Fruit fly (Drosophila melanogaster) whole organism, embryonic: ENCODE measurements around the gene Trf.

Experiments used
- Bdp1 ChIP-seq: fragments of 200-800 bp; sonication (Bioruptor generic); optimal IDR thresholded peaks from 3 replicates; lab custom pipeline; 2016; ENCODE audit warnings: missing biosample characterization, missing genetic modification characterization
- Bteb2 ChIP-seq: fragments of 200-800 bp; sonication (Bioruptor generic); optimal IDR thresholded peaks from 2 replicates; lab custom pipeline; 2016; ENCODE audit warnings: missing biosample characterization, missing genetic modification characterization
- CG10462 ChIP-seq: fragments of 200-800 bp; sonication (Bioruptor generic); optimal IDR thresholded peaks from 2 replicates; lab custom pipeline; 2016; ENCODE audit warnings: missing biosample characterization, missing genetic modification characterization
- CG10543 ChIP-seq: fragments of 200-800 bp; sonication (Bioruptor generic); optimal IDR thresholded peaks from 3 replicates; lab custom pipeline; 2017; ENCODE audit warnings: missing biosample characterization, mild to moderate bottlenecking, missing genetic modification characterization, moderate library complexity
- CG11695 ChIP-seq: fragments of 200-800 bp; sonication (Bioruptor generic); IDR thresholded peaks from 3 replicates; pipeline ENCODE4 v1.3.6; 2022; ENCODE audit warnings: missing biosample characterization, missing genetic modification characterization
- CG12299 ChIP-seq: fragments of 200-800 bp; sonication (Bioruptor generic); optimal IDR thresholded peaks from 2 replicates; lab custom pipeline; 2018; ENCODE audit warnings: missing biosample characterization, mild to moderate bottlenecking, missing genetic modification characterization
- CG1233 ChIP-seq: fragments of 200-800 bp; sonication (Bioruptor generic); optimal IDR thresholded peaks from 4 replicates; lab custom pipeline; 2018; ENCODE audit warnings: missing biosample characterization, mild to moderate bottlenecking, missing genetic modification characterization
- CG13624 ChIP-seq: fragments of 200-800 bp; sonication (Bioruptor generic); optimal IDR thresholded peaks from 2 replicates; lab custom pipeline; 2016; ENCODE audit warnings: missing biosample characterization, missing genetic modification characterization
- CG14050 ChIP-seq: fragments of 200-800 bp; sonication (Bioruptor generic); IDR thresholded peaks from 3 replicates; pipeline ENCODE4 v1.3.6; 2022; ENCODE audit warnings: missing biosample characterization, missing genetic modification characterization
- CG1647 ChIP-seq: fragments of 200-800 bp; sonication (Bioruptor generic); optimal IDR thresholded peaks from 3 replicates; lab custom pipeline; 2016; ENCODE audit warnings: missing biosample characterization, missing genetic modification characterization
- CG17328 ChIP-seq: fragments of 200-800 bp; sonication (Bioruptor generic); IDR thresholded peaks from 2 replicates; pipeline ENCODE4 v1.3.6; 2022; ENCODE audit warnings: missing biosample characterization, missing genetic modification characterization
- CG17361 ChIP-seq: fragments of 200-800 bp; sonication (Bioruptor generic); IDR thresholded peaks from 3 replicates; pipeline ENCODE4 v1.3.6; 2022; ENCODE audit warnings: missing biosample characterization, missing genetic modification characterization
- CG17829 ChIP-seq: fragments of 200-800 bp; optimal IDR thresholded peaks from 2 replicates; lab custom pipeline; 2019; ENCODE audit warnings: missing biosample characterization, mild to moderate bottlenecking, missing genetic modification characterization, moderate library complexity
- CG2120 ChIP-seq: fragments of 200-800 bp; sonication (Bioruptor generic); optimal IDR thresholded peaks from 3 replicates; lab custom pipeline; 2016; ENCODE audit warnings: missing biosample characterization, missing genetic modification characterization
- CG3163 ChIP-seq: fragments of 200-800 bp; sonication (Bioruptor generic); optimal IDR thresholded peaks from 3 replicates; lab custom pipeline; 2016; ENCODE audit warnings: missing biosample characterization, missing genetic modification characterization
- CG3407 ChIP-seq: fragments of 200-800 bp; sonication (Bioruptor generic); optimal IDR thresholded peaks from 2 replicates; lab custom pipeline; 2018; ENCODE audit warnings: missing biosample characterization, mild to moderate bottlenecking, missing genetic modification characterization
- CG4282 ChIP-seq: fragments of 200-800 bp; sonication (Bioruptor generic); optimal IDR thresholded peaks from 2 replicates; lab custom pipeline; 2016; ENCODE audit warnings: missing biosample characterization, missing genetic modification characterization
- CG7357 ChIP-seq: fragments of 200-800 bp; sonication (Bioruptor generic); IDR thresholded peaks from 3 replicates; pipeline ENCODE4 v1.3.6; 2022; ENCODE audit warnings: missing biosample characterization, missing genetic modification characterization
- CG7786 ChIP-seq: fragments of 200-800 bp; sonication (Bioruptor generic); optimal IDR thresholded peaks from 2 replicates; lab custom pipeline; 2016; ENCODE audit warnings: missing biosample characterization, missing genetic modification characterization
- CG7839 ChIP-seq: fragments of 200-800 bp; sonication (Bioruptor generic); optimal IDR thresholded peaks from 3 replicates; lab custom pipeline; 2018; ENCODE audit warnings: missing biosample characterization, mild to moderate bottlenecking, missing genetic modification characterization, moderate library complexity
- CG8281 ChIP-seq: fragments of 200-800 bp; sonication (Bioruptor generic); optimal IDR thresholded peaks from 2 replicates; lab custom pipeline; 2018; ENCODE audit warnings: missing biosample characterization, mild to moderate bottlenecking, missing genetic modification characterization, moderate library complexity
- CkIIα-i1 ChIP-seq: fragments of 200-800 bp; sonication (Bioruptor generic); IDR thresholded peaks from 2 replicates; pipeline ENCODE4 v1.3.6; 2022; ENCODE audit warnings: missing biosample characterization, missing genetic modification characterization
- CoRest ChIP-seq: fragments of 200-800 bp; sonication (Bioruptor generic); optimal IDR thresholded peaks from 3 replicates; lab custom pipeline; 2018; ENCODE audit warnings: missing biosample characterization, mild to moderate bottlenecking, missing genetic modification characterization, moderate library complexity
- Dbx ChIP-seq: fragments of 200-800 bp; sonication (Bioruptor generic); IDR thresholded peaks from 3 replicates; pipeline ENCODE4 v1.3.6; 2022; ENCODE audit warnings: missing biosample characterization, missing genetic modification characterization
- Dip3 ChIP-seq: fragments of 200-800 bp; sonication (Bioruptor generic); optimal IDR thresholded peaks from 3 replicates; lab custom pipeline; 2016; ENCODE audit warnings: missing biosample characterization, missing genetic modification characterization
- E2f2 ChIP-seq: fragments of 200-800 bp; sonication (Bioruptor generic); IDR thresholded peaks from 2 replicates; pipeline ENCODE4 v1.3.6; 2022; ENCODE audit warnings: missing biosample characterization, missing genetic modification characterization
- Hand ChIP-seq: fragments of 200-800 bp; sonication (Bioruptor generic); optimal IDR thresholded peaks from 2 replicates; lab custom pipeline; 2017; ENCODE audit warnings: mild to moderate bottlenecking, missing biosample characterization, missing genetic modification reagents, missing genetic modification characterization
- Max ChIP-seq: fragments of 200-800 bp; sonication (Bioruptor generic); optimal IDR thresholded peaks from 2 replicates; lab custom pipeline; 2016; ENCODE audit warnings: missing biosample characterization, mild to moderate bottlenecking, missing genetic modification characterization
- Med ChIP-seq: fragments of 200-800 bp; sonication (Bioruptor generic); peaks from one replicate; lab custom pipeline; 2016; ENCODE audit warnings: missing biosample characterization, missing genetic modification characterization, mild to moderate bottlenecking, inconsistent platforms, moderate library complexity
- PHDP ChIP-seq: fragments of 200-800 bp; sonication (Bioruptor generic); optimal IDR thresholded peaks from 3 replicates; lab custom pipeline; 2018; ENCODE audit warnings: missing biosample characterization, mild to moderate bottlenecking, missing genetic modification characterization, moderate library complexity
- Ravus ChIP-seq: fragments of 200-800 bp; sonication (Bioruptor generic); IDR thresholded peaks from 2 replicates; pipeline ENCODE4 v1.3.6; 2022; ENCODE audit warnings: missing biosample characterization, missing genetic modification characterization
- Sox100B ChIP-seq: fragments of 200-800 bp; sonication (Bioruptor generic); optimal IDR thresholded peaks from 3 replicates; lab custom pipeline; 2018; ENCODE audit warnings: missing biosample characterization, mild to moderate bottlenecking, missing genetic modification characterization
- Spps ChIP-seq: fragments of 200-800 bp; sonication (Bioruptor generic); optimal IDR thresholded peaks from 2 replicates; lab custom pipeline; 2018; ENCODE audit warnings: missing biosample characterization, mild to moderate bottlenecking, missing genetic modification characterization
- Stat92E ChIP-seq, 3 experiments: fragments of >200 bp in 2 of 3; fragments of 200-800 bp in 1 of 3; sonication (Bioruptor generic) in 1 of 3; optimal IDR thresholded peaks; 2 replicates each; lab custom pipeline; 2017 to 2019; ENCODE audit warnings: missing biosample characterization in 3 of 3, missing genetic modification characterization in 3 of 3, mild to moderate bottlenecking in 1 of 3, moderate library complexity in 1 of 3
- Trl ChIP-seq, 3 experiments: fragments of >200 bp in 2 of 3; fragments of 200-800 bp in 1 of 3; sonication (Bioruptor generic) in 1 of 3; optimal IDR thresholded peaks; 2 replicates in 1 of 3; 3 replicates in 2 of 3; lab custom pipeline; 2016 to 2017; ENCODE audit warnings: missing biosample characterization in 1 of 3, missing genetic modification characterization in 1 of 3
- al ChIP-seq: fragments of 200-800 bp; sonication (Bioruptor generic); IDR thresholded peaks from 2 replicates; pipeline ENCODE4 v1.3.6; 2022; ENCODE audit warnings: missing biosample characterization, missing genetic modification characterization
- bcd ChIP-seq: fragments of 200-800 bp; sonication (Bioruptor generic); optimal IDR thresholded peaks from 2 replicates; lab custom pipeline; 2017; ENCODE audit warnings: missing biosample characterization, mild to moderate bottlenecking, missing genetic modification characterization
- bsh ChIP-seq, 2 experiments: fragments of 200-800 bp; sonication (Bioruptor generic); optimal IDR thresholded peaks; 2 replicates each; lab custom pipeline; 2017 to 2018; ENCODE audit warnings: mild to moderate bottlenecking in 2 of 2, missing biosample characterization in 2 of 2, missing genetic modification characterization in 2 of 2, moderate library complexity in 1 of 2
- crol ChIP-seq: fragments of 200-800 bp; sonication (Bioruptor generic); IDR thresholded peaks from 2 replicates; pipeline ENCODE4 v1.3.6; 2022; ENCODE audit warnings: missing biosample characterization, missing genetic modification characterization
- da ChIP-seq: fragments of 200-800 bp; sonication (Bioruptor generic); optimal IDR thresholded peaks from 2 replicates; lab custom pipeline; 2016; ENCODE audit warnings: missing biosample characterization, missing genetic modification characterization
- disco-r ChIP-seq: fragments of 200-800 bp; sonication (Bioruptor generic); optimal IDR thresholded peaks from 2 replicates; lab custom pipeline; 2016; ENCODE audit warnings: missing biosample characterization, missing genetic modification characterization
- dmrt99B ChIP-seq: fragments of 200-800 bp; sonication (Bioruptor generic); optimal IDR thresholded peaks from 2 replicates; lab custom pipeline; 2018; ENCODE audit warnings: missing biosample characterization, mild to moderate bottlenecking, missing genetic modification characterization, moderate library complexity
- dysf ChIP-seq: fragments of 200-800 bp; sonication (Bioruptor generic); IDR thresholded peaks from 3 replicates; pipeline ENCODE4 v1.3.6; 2022; ENCODE audit warnings: missing biosample characterization, missing genetic modification characterization
- eyg ChIP-seq: fragments of 200-800 bp; sonication (Bioruptor generic); optimal IDR thresholded peaks from 3 replicates; lab custom pipeline; 2016; ENCODE audit warnings: missing biosample characterization, missing genetic modification characterization
- gfzf ChIP-seq: fragments of 200-800 bp; sonication (Bioruptor generic); optimal IDR thresholded peaks from 2 replicates; lab custom pipeline; 2016; ENCODE audit warnings: missing biosample characterization, mild to moderate bottlenecking, missing genetic modification characterization, moderate library complexity
- mam ChIP-seq: fragments of 200-800 bp; sonication (Bioruptor generic); optimal IDR thresholded peaks from 3 replicates; lab custom pipeline; 2016; ENCODE audit warnings: missing biosample characterization, missing genetic modification characterization
- pita ChIP-seq: fragments of 200-800 bp; sonication (Bioruptor generic); optimal IDR thresholded peaks from 2 replicates; lab custom pipeline; 2017; ENCODE audit warnings: missing biosample characterization, mild to moderate bottlenecking, missing genetic modification characterization
- sc ChIP-seq, 3 experiments: fragments of >200 bp in 2 of 3; fragments of 200-800 bp in 1 of 3; sonication (Bioruptor generic) in 1 of 3; optimal IDR thresholded peaks; 2 replicates in 2 of 3; 3 replicates in 1 of 3; lab custom pipeline; 2017; ENCODE audit warnings: mild to moderate bottlenecking in 1 of 3, missing biosample characterization in 1 of 3, missing genetic modification characterization in 1 of 3, missing genetic modification reagents in 1 of 3
- sens ChIP-seq: fragments of 200-800 bp; sonication (Bioruptor generic); peaks from one replicate; lab custom pipeline; 2016; ENCODE audit warnings: missing biosample characterization, missing genetic modification characterization
- zen ChIP-seq: fragments of 200-800 bp; sonication (Bioruptor generic); optimal IDR thresholded peaks from 3 replicates; lab custom pipeline; 2018; ENCODE audit warnings: missing biosample characterization, mild to moderate bottlenecking, missing genetic modification characterization, moderate library complexity

The Trf gene

dm6 chr2L:8034734-8035133, 38.0 kb upstream of the Trf start (continued):
- TF ChIP-seq CG10543 (no peak), CG7786 (GFP tag; lab: Kevin White, UChicago) (no peak), Max (GFP tag; lab: Kevin White, UChicago) (peak; percentile 24), Sox100B (GFP tag; lab: Kevin White, UChicago) (peak; percentile 47), Spps (tag; lab: Kevin White, UChicago) (no peak), CkIIα-i1 (no peak), CG13624 (GFP tag; lab: Kevin White, UChicago) (peak; percentile 37), PHDP (peak; percentile 72), sens (GFP tag; lab: Kevin White, UChicago) (peak; percentile 92), sc (optimal IDR thresholded peaks at IDR 0.05; lab: Kevin White, UChicago) (no peak), sc (GFP tag; optimal IDR thresholded peaks at IDR 0.05; lab: Kevin White, UChicago) (peak; percentile 9), CG1647 (peak; percentile 28), Med (GFP tag; lab: Kevin White, UChicago) (peak; percentile 89), Dbx (peak; percentile 46; the same call in 1 of the 3 replicates), bcd (GFP tag; lab: Kevin White, UChicago) (peak; percentile 32), Trl (optimal IDR thresholded peaks at IDR 0.05; lab: Kevin White, UChicago) (no peak), Trl (GFP tag; optimal IDR thresholded peaks at IDR 0.05; lab: Kevin White, UChicago) (peak; percentile 49), CG14050 (GFP tag; lab: Robert Waterston, UW) (peak; percentile 50; the same call in 1 of the 3 replicates), disco-r (GFP tag; lab: Kevin White, UChicago) (no peak), da (GFP tag; lab: Kevin White, UChicago) (no peak), dysf (GFP tag; lab: Robert Waterston, UW) (peak; percentile 74), CG12299 (tag; lab: Kevin White, UChicago) (peak; percentile 16), CG4282 (GFP tag; lab: Kevin White, UChicago) (no peak), Bdp1 (GFP tag; lab: Kevin White, UChicago) (peak; percentile 6), CG17829 (tag; lab: Kevin White, UChicago) (peak; percentile 46), E2f2 (GFP tag; lab: Robert Waterston, UW) (peak; percentile 54), CG17361 (GFP tag; lab: Robert Waterston, UW) (peak; percentile 58), mam (GFP tag; lab: Kevin White, UChicago) (peak; percentile 48), gfzf (GFP tag; lab: Kevin White, UChicago) (no peak), Dip3 (GFP tag; lab: Kevin White, UChicago) (peak; percentile 24), CG8281 (tag; lab: Kevin White, UChicago) (no peak), CoRest (peak; percentile 65), Bteb2 (GFP tag; lab: Kevin White, UChicago) (peak; percentile 48), CG2120 (GFP tag; lab: Kevin White, UChicago) (peak; percentile 61), CG10462 (GFP tag; lab: Kevin White, UChicago) (peak; percentile 2), CG1233 (GFP tag; lab: Kevin White, UChicago) (peak; percentile 50), pita (GFP tag; lab: Kevin White, UChicago) (no peak), Ravus (GFP tag; lab: Robert Waterston, UW) (no peak; the same call in 1 of the 2 replicates), dmrt99B (tag; lab: Kevin White, UChicago) (peak; percentile 72), eyg (GFP tag; lab: Kevin White, UChicago) (peak; percentile 20), Hand (GFP tag; lab: Kevin White, UChicago) (peak; percentile 38), zen (no peak), al (0 out of 2 replicates have a peak, but pooled peaks have one; percentile 23), CG3407 (GFP tag; lab: Kevin White, UChicago) (peak; percentile 30), crol (GFP tag; lab: Robert Waterston, UW) (no peak), CG11695 (peak; percentile 83), Stat92E (GFP tag; optimal IDR thresholded peaks at IDR 0.05; lab: Kevin White, UChicago) (no peak), bsh (GFP tag; optimal IDR thresholded peaks at IDR 0.05; lab: Kevin White, UChicago) (peak; percentile 34 to 57), CG7357 (GFP tag; lab: Robert Waterston, UW) (peak; percentile 44; the same call in 1 of the 3 replicates), CG7839 (tag; lab: Kevin White, UChicago) (peak; percentile 69), CG17328 (GFP tag; lab: Robert Waterston, UW) (peak; percentile 61), CG3163 (no peak)
